Fruit fly (Drosophila melanogaster): ENCODE data around the gene AP-1gamma.

The AP-1gamma gene

dm6 chrX:9075641-9076324 lies 32.7 kb upstream of the AP-1gamma start (continued):
- TF ChIP-seq hkb (optimal IDR thresholded peaks at IDR 0.05) (no peak), hkb (GFP tag; IDR thresholded peaks at IDR 0.05) (peak; percentile 36; the same call in 1 of the 2 replicates), Pdp1 (GFP tag; optimal IDR thresholded peaks at IDR 0.05) (peak in 1 of 2 experiments; percentile 2), Sox102F (GFP tag; optimal IDR thresholded peaks at IDR 0.05) (peak; percentile 33), corto (GFP tag; optimal IDR thresholded peaks at IDR 0.05) (no peak), D (optimal IDR thresholded peaks at IDR 0.05) (no peak), D (GFP tag; optimal IDR thresholded peaks at IDR 0.05) (peak; percentile 22), CG2678 (tag; optimal IDR thresholded peaks at IDR 0.05) (peak; percentile 35), CG17361 (GFP tag; IDR thresholded peaks at IDR 0.05) (peak; percentile 50; the same call in 1 of the 3 replicates), phol (tag; optimal IDR thresholded peaks at IDR 0.05) (peak; percentile 36), sqz (GFP tag; optimal IDR thresholded peaks at IDR 0.05) (peak; percentile 22), CG17385 (GFP tag; optimal IDR thresholded peaks at IDR 0.05) (peak; percentile 30), HmgD (GFP tag; optimal IDR thresholded peaks at IDR 0.05) (no peak), CG10267 (tag; optimal IDR thresholded peaks at IDR 0.05) (no peak), Xrp1 (GFP tag; IDR thresholded peaks at IDR 0.05) (0 out of 2 replicates have a peak, but pooled peaks have one; percentile 5), dan (GFP tag; IDR thresholded peaks at IDR 0.05) (no peak), ham (GFP tag; IDR thresholded peaks at IDR 0.05) (no peak), lmd (GFP tag; IDR thresholded peaks at IDR 0.05) (no peak), Sox100B (GFP tag; optimal IDR thresholded peaks at IDR 0.05) (peak; percentile 57), CG9437 (GFP tag; optimal IDR thresholded peaks at IDR 0.05) (no peak), Hr3 (GFP tag; optimal IDR thresholded peaks at IDR 0.05) (peak; percentile 9), CG7556 (GFP tag; optimal IDR thresholded peaks at IDR 0.05) (peak; percentile 18), Nf-YB (GFP tag; optimal IDR thresholded peaks at IDR 0.05) (no peak), Trl (optimal IDR thresholded peaks at IDR 0.05) (no peak), Trl (GFP tag; optimal IDR thresholded peaks at IDR 0.05) (no peak), vnd (GFP tag; IDR thresholded peaks at IDR 0.05; ENCODE audit: partially characterized antibody) (no peak), vvl (GFP tag; IDR thresholded peaks at IDR 0.05) (0 out of 2 replicates have a peak, but pooled peaks have one; percentile 10)

dm6 chrX:9077558-9077957 lies 30.9 kb upstream of the AP-1gamma start:
- TF ChIP-seq nom (GFP tag; optimal IDR thresholded peaks at IDR 0.05) = peak; percentile 82
- no peak for TF ChIP-seq CG31224 (GFP tag; IDR thresholded peaks at IDR 0.05)
- TF ChIP-seq sqz (GFP tag; optimal IDR thresholded peaks at IDR 0.05) = peak; percentile 64
- peak in 1 of 2 experiments; percentile 23 for TF ChIP-seq Hr78 (GFP tag; optimal IDR thresholded peaks at IDR 0.05)
- peak; percentile 21 for TF ChIP-seq CG13624 (GFP tag; optimal IDR thresholded peaks at IDR 0.05)
- TF ChIP-seq Eip74EF (GFP tag; optimal IDR thresholded peaks at IDR 0.05) = no peak
- no peak for TF ChIP-seq sima (GFP tag; optimal IDR thresholded peaks at IDR 0.05)
- no peak for TF ChIP-seq cad (GFP tag; optimal IDR thresholded peaks at IDR 0.05)

- TF ChIP-seq CG13624 (GFP tag; optimal IDR thresholded peaks at IDR 0.05) = peak; percentile 29
- no peak for TF ChIP-seq fd102C (GFP tag; optimal IDR thresholded peaks at IDR 0.05)
- no peak for TF ChIP-seq CG15696 (tag; optimal IDR thresholded peaks at IDR 0.05)
- peak; percentile 37; the same call in 1 of the 2 replicates for TF ChIP-seq bbx (GFP tag; IDR thresholded peaks at IDR 0.05; ENCODE audit: partially characterized antibody)
- no peak for TF ChIP-seq CG32772 (GFP tag; IDR thresholded peaks at IDR 0.05)
- no peak for TF ChIP-seq CG3726 (GFP tag; IDR thresholded peaks at IDR 0.05)
- peak; percentile 53 for TF ChIP-seq CG7987 (GFP tag; optimal IDR thresholded peaks at IDR 0.05)
- no peak for TF ChIP-seq emc (GFP tag; optimal IDR thresholded peaks at IDR 0.05)
- TF ChIP-seq HLHmδ (GFP tag; optimal IDR thresholded peaks at IDR 0.05) = peak; percentile 59
- TF ChIP-seq CG10543 (GFP tag; optimal IDR thresholded peaks at IDR 0.05) = peak; percentile 23
- TF ChIP-seq CG13287 (GFP tag; IDR thresholded peaks at IDR 0.05; ENCODE audit: partially characterized antibody) = peak; percentile 31; the same call in 1 of the 2 replicates
- TF ChIP-seq vvl (GFP tag; IDR thresholded peaks at IDR 0.05) = peak; percentile 58; the same call in 1 of the 2 replicates
- TF ChIP-seq Hmr (GFP tag; optimal IDR thresholded peaks at IDR 0.05) = peak; percentile 46
- peak; percentile 74 for TF ChIP-seq Jarid2 (GFP tag; optimal IDR thresholded peaks at IDR 0.05)
- no peak for TF ChIP-seq gem (tag; optimal IDR thresholded peaks at IDR 0.05)
- no peak for TF ChIP-seq trh (GFP tag; optimal IDR thresholded peaks at IDR 0.05)
Measured at dm6 chrX:9078263-9078662, 30.2 kb upstream of the AP-1gamma start, which contains the start of gene CG44325. CG44325 (minus strand) TSS chrX:9078499.
